Worm (Caenorhabditis elegans) whole organism, L1 larva: ENCODE data around the gene emb-5.

Experiments used
- aly-2 ChIP-seq: fragments of 150-350 bp; optimal IDR thresholded peaks from 2 replicates; lab custom pipeline; 2014; ENCODE audit warnings: missing biosample characterization, missing genetic modification characterization
- ceh-82 ChIP-seq, 3 experiments: fragments of 150-350 bp in 1 of 3; sonication (generic microtip) in 2 of 3; optimal IDR thresholded peaks; 2 replicates each; lab custom pipeline; 2014 to 2017; ENCODE audit warnings: missing biosample characterization in 3 of 3, missing genetic modification characterization in 3 of 3
- ces-1 ChIP-seq: fragments of 150-350 bp; optimal IDR thresholded peaks from 2 replicates; lab custom pipeline; 2014; ENCODE audit warnings: missing biosample characterization, missing genetic modification reagents, missing genetic modification characterization
- isw-1 ChIP-seq: fragments of 200-800 bp; sonication (Bioruptor generic); IDR thresholded peaks from 2 replicates; pipeline ENCODE4 v1.3.6; 2022; ENCODE audit warnings: missing genetic modification characterization, missing compliant biosample characterization
- lsy-2 ChIP-seq, 2 experiments: fragments of 150-350 bp; optimal IDR thresholded peaks; 2 replicates each; lab custom pipeline; 2014; ENCODE audit warnings: missing biosample characterization in 2 of 2, missing genetic modification characterization in 2 of 2
- nhr-11 ChIP-seq: fragments of 150-350 bp; optimal IDR thresholded peaks from 2 replicates; lab custom pipeline; 2014; ENCODE audit warnings: missing biosample characterization, missing genetic modification characterization
- snpc-4 ChIP-seq: fragments of 150-350 bp; optimal IDR thresholded peaks from 2 replicates; lab custom pipeline; 2014; ENCODE audit warnings: missing biosample characterization, missing genetic modification characterization
- unc-130 ChIP-seq: fragments of 150-350 bp; optimal IDR thresholded peaks from 2 replicates; lab custom pipeline; 2017; ENCODE audit warnings: missing biosample characterization, missing genetic modification characterization, inconsistent platforms
- xbp-1 ChIP-seq: sonication (generic microtip); optimal IDR thresholded peaks from 2 replicates; lab custom pipeline; 2016; ENCODE audit warnings: missing genetic modification characterization, missing compliant biosample characterization
- zag-1 ChIP-seq: fragments of 150-350 bp; optimal IDR thresholded peaks from 2 replicates; lab custom pipeline; 2014; ENCODE audit warnings: missing biosample characterization, missing genetic modification characterization

- TF ChIP-seq nhr-11 (tag; lab: Kevin White, UChicago), result no peak
- no peak for TF ChIP-seq aly-2 (tag; lab: Kevin White, UChicago)
- peak; percentile 64 for TF ChIP-seq isw-1
- peak; percentile 43 for TF ChIP-seq snpc-4 (tag; lab: Kevin White, UChicago)
- peak; percentile 82 to 88 for TF ChIP-seq lsy-2 (tag; optimal IDR thresholded peaks at IDR 0.05; lab: Kevin White, UChicago)
- peak; percentile 67 for TF ChIP-seq xbp-1 (tag; lab: Kevin White, UChicago)
- TF ChIP-seq zag-1 (tag; lab: Kevin White, UChicago), result peak; percentile 68
- peak; percentile 34 for TF ChIP-seq unc-130 (tag; lab: Kevin White, UChicago)
- no peak for TF ChIP-seq ces-1 (GFP tag; lab: Kevin White, UChicago)
- peak; percentile 60 to 86 (median 68) for TF ChIP-seq ceh-82 (tag; optimal IDR thresholded peaks at IDR 0.05; lab: Kevin White, UChicago)
Observed at ce11 chrIII:4721750-4722149, 1.3 kb upstream of the emb-5 start, which contains the start of gene acy-1.
